Worm (Caenorhabditis elegans): ENCODE data around the gene C25D7.16.

C25D7.16 gene

DNA sequence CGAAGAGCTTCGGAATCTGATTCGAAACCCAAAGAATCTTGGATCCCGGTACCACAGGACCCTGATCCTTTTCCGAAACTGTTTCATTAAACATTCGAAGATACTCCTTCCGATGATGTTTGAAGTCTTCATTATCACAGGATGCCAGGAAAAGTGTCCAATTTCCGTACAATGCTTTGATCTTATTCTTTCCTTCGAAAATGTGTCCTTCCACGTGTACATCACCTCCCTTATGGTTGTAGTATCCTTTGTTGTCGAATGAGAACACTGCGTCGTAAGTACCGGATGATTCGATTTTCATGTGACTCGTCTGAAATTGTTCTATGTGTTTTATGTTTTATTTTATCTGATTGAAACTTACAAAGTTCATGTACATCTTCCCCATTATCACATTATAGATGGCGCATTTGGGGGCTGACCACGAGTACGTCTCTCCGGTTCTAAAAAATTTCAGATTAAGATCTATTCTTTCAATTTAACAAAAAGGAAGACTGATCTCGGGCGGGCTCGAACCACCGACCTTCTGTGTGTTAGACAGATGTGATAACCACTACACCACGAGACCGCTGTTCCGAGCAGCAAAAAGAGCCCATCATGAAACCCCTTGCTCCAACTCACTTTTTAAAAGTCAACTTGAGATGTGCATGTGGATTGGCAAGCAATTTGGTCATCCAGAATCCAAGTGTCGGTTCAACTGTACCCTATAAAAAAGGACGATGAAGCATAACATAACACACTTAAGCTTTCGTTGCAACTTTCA is 43.3 kb upstream of the C25D7.16 start (continued):
- TF ChIP-seq let-526 (GFP tag; IDR thresholded peaks at IDR 0.05): no peak
- no peak for TF ChIP-seq aptf-3 (GFP tag; IDR thresholded peaks at IDR 0.05)
- 0 out of 2 replicates have a peak, but pooled peaks have one; percentile 62 for TF ChIP-seq nfyb-1 (GFP tag; IDR thresholded peaks at IDR 0.05)
- TF ChIP-seq aptf-2 (GFP tag; conservative IDR thresholded peaks at IDR 0.05): no peak
- TF ChIP-seq lin-40 (tag; optimal IDR thresholded peaks at IDR 0.05): no peak
- no peak for TF ChIP-seq nhr-120 (GFP tag; IDR thresholded peaks at IDR 0.05)
- no peak for TF ChIP-seq ceh-58 (GFP tag; IDR thresholded peaks at IDR 0.05)
- peak; percentile 65 for TF ChIP-seq him-1 (tag; optimal IDR thresholded peaks at IDR 0.05)
- TF ChIP-seq lsl-1 (GFP tag; optimal IDR thresholded peaks at IDR 0.05): peak; percentile 17
- TF ChIP-seq hmg-1.2 (GFP tag; IDR thresholded peaks at IDR 0.05): peak; percentile 46
- no peak for TF ChIP-seq F23B12.7 (tag; optimal IDR thresholded peaks at IDR 0.05; ENCODE audit: insufficient read depth)
- no peak for TF ChIP-seq ccch-3 (GFP tag; optimal IDR thresholded peaks at IDR 0.05)
- TF ChIP-seq ztf-6 (GFP tag; IDR thresholded peaks at IDR 0.05): no peak
- no peak for TF ChIP-seq F39B2.1 (GFP tag; IDR thresholded peaks at IDR 0.05)
- no peak for TF ChIP-seq nfya-1 (tag; optimal IDR thresholded peaks at IDR 0.05; ENCODE audit: borderline replicate concordance, insufficient read depth)
- TF ChIP-seq B0336.3 (GFP tag; IDR thresholded peaks at IDR 0.05): 0 out of 2 replicates have a peak, but pooled peaks have one; percentile 38
- no peak for TF ChIP-seq rec-8 (tag; optimal IDR thresholded peaks at IDR 0.05)
- TF ChIP-seq Y56A3A.18 (GFP tag; IDR thresholded peaks at IDR 0.05): no peak
- TF ChIP-seq K11D2.4 (GFP tag; IDR thresholded peaks at IDR 0.05): no peak
- TF ChIP-seq bed-1 (GFP tag; IDR thresholded peaks at IDR 0.05): no peak
- TF ChIP-seq lin-26 (GFP tag; IDR thresholded peaks at IDR 0.05): peak; percentile 61; the same call in 1 of the 2 replicates
- TF ChIP-seq K12H6.12 (tag; optimal IDR thresholded peaks at IDR 0.05): no peak
- no peak for TF ChIP-seq ekl-4 (GFP tag; IDR thresholded peaks at IDR 0.05)
- peak; percentile 9 for TF ChIP-seq nhr-80 (tag; optimal IDR thresholded peaks at IDR 0.05)
- no peak for TF ChIP-seq F10E7.11 (tag; optimal IDR thresholded peaks at IDR 0.05)
- TF ChIP-seq mxl-1 (tag; optimal IDR thresholded peaks at IDR 0.05): no peak
- no peak for TF ChIP-seq F37B4.10 (GFP tag; IDR thresholded peaks at IDR 0.05)
- TF ChIP-seq ztf-26 (tag; optimal IDR thresholded peaks at IDR 0.05): no peak
- peak; percentile 45; the same call in 1 of the 2 replicates for TF ChIP-seq pbrm-1 (GFP tag; IDR thresholded peaks at IDR 0.05)
- TF ChIP-seq ceh-100 (GFP tag; IDR thresholded peaks at IDR 0.05): peak; percentile 45
- no peak for TF ChIP-seq ets-4 (GFP tag; optimal IDR thresholded peaks at IDR 0.05)
- TF ChIP-seq repo-1 (tag; optimal IDR thresholded peaks at IDR 0.05): no peak
- TF ChIP-seq athp-1 (tag; optimal IDR thresholded peaks at IDR 0.05): no peak
- no peak for TF ChIP-seq snpc-4 (GFP tag; optimal IDR thresholded peaks at IDR 0.05)
- TF ChIP-seq snpc-4 (tag; optimal IDR thresholded peaks at IDR 0.05): peak in 1 of 4 experiments; percentile 59
- no peak for TF ChIP-seq Y53G8AR.9 (GFP tag; conservative IDR thresholded peaks at IDR 0.05)
- no peak for TF ChIP-seq sdz-38 (tag; optimal IDR thresholded peaks at IDR 0.05)
- TF ChIP-seq ceh-27 (GFP tag; optimal IDR thresholded peaks at IDR 0.05): no peak
- no peak for TF ChIP-seq ztf-22 (GFP tag; optimal IDR thresholded peaks at IDR 0.05)
- TF ChIP-seq F22D6.2 (tag; optimal IDR thresholded peaks at IDR 0.05): no peak
- TF ChIP-seq ceh-91 (GFP tag; IDR thresholded peaks at IDR 0.05): no peak
- no peak for TF ChIP-seq lag-1 (GFP tag; IDR thresholded peaks at IDR 0.05)
- TF ChIP-seq tlf-1 (GFP tag; optimal IDR thresholded peaks at IDR 0.05): no peak
- no peak for TF ChIP-seq ceh-79 (tag; optimal IDR thresholded peaks at IDR 0.05)
- no peak for TF ChIP-seq snpc-3.4 (tag; optimal IDR thresholded peaks at IDR 0.05)
- no peak for TF ChIP-seq pha-4 (tag; optimal IDR thresholded peaks at IDR 0.05)
- TF ChIP-seq F52B5.7 (tag; optimal IDR thresholded peaks at IDR 0.05): no peak
- 0 out of 2 replicates have a peak, but pooled peaks have one; percentile 31 for TF ChIP-seq Y79H2A.3 (GFP tag; conservative IDR thresholded peaks at IDR 0.05)

Measured in whole organism, young adult.